Worm (Caenorhabditis elegans) whole organism, L4 larva: ENCODE measurements around the gene F54C8.1.

Source experiments
- D1046.2 ChIP-seq: fragments of 200-800 bp; sonication (Bioruptor generic); IDR thresholded peaks from 2 replicates; pipeline ENCODE4 v1.3.6; 2022; ENCODE audit warnings: missing genetic modification characterization, missing compliant biosample characterization
- F37D6.2 ChIP-seq: sonication (generic microtip); optimal IDR thresholded peaks from 2 replicates; lab custom pipeline; 2016; ENCODE audit warnings: mild to moderate bottlenecking, missing genetic modification characterization, missing compliant biosample characterization
- aha-1 ChIP-seq: fragments of 150-350 bp; peaks from one replicate; lab custom pipeline; 2014; ENCODE audit warnings: missing biosample characterization, missing genetic modification characterization
- arid-1 ChIP-seq: fragments of 200-800 bp; sonication (Bioruptor generic); conservative IDR thresholded peaks from 2 replicates; pipeline ENCODE4 v1.3.6; 2022; ENCODE audit warnings: missing genetic modification reagents, missing genetic modification characterization, missing compliant biosample characterization
- ceh-28 ChIP-seq: fragments of 150-350 bp; optimal IDR thresholded peaks from 2 replicates; lab custom pipeline; 2014; ENCODE audit warnings: missing biosample characterization, missing genetic modification reagents, missing genetic modification characterization
- ceh-32 ChIP-seq: sonication (generic microtip); optimal IDR thresholded peaks from 2 replicates; lab custom pipeline; 2016; ENCODE audit warnings: mild to moderate bottlenecking, missing genetic modification characterization, missing compliant biosample characterization; ENCODE audit not compliant: poor library complexity
- ceh-44 ChIP-seq: fragments of 200-800 bp; sonication (Bioruptor generic); IDR thresholded peaks from 2 replicates; pipeline ENCODE4 v1.3.6; 2022; ENCODE audit warnings: missing genetic modification reagents, missing genetic modification characterization, missing compliant biosample characterization
- daf-16 ChIP-seq, 3 experiments: sonication (generic microtip); optimal IDR thresholded peaks; 2 replicates each; lab custom pipeline; 2016 to 2017; ENCODE audit warnings: missing genetic modification characterization in 3 of 3, missing genetic modification reagents in 3 of 3, mild to moderate bottlenecking in 2 of 3, missing compliant biosample characterization in 2 of 3, missing biosample characterization in 1 of 3, moderate library complexity in 1 of 3
- daf-8 ChIP-seq: fragments of 200-800 bp; sonication (Bioruptor generic); IDR thresholded peaks from 2 replicates; pipeline ENCODE4 v1.3.6; 2022; ENCODE audit warnings: missing genetic modification characterization, missing compliant biosample characterization
- dmd-6 ChIP-seq: fragments of 200-800 bp; sonication (Bioruptor generic); IDR thresholded peaks from 2 replicates; pipeline ENCODE4 v1.3.6; 2022; ENCODE audit warnings: missing genetic modification reagents, missing genetic modification characterization, missing compliant biosample characterization
- dpl-1 ChIP-seq: fragments of 150-350 bp; optimal IDR thresholded peaks from 2 replicates; lab custom pipeline; 2014; ENCODE audit warnings: missing biosample characterization, missing genetic modification reagents, missing genetic modification characterization
- dve-1 ChIP-seq: sonication (generic microtip); optimal IDR thresholded peaks from 2 replicates; lab custom pipeline; 2017; ENCODE audit warnings: antibody characterized with exemption, mild to moderate bottlenecking, missing genetic modification characterization, missing compliant biosample characterization; ENCODE audit not compliant: insufficient read depth
- hif-1 ChIP-seq, 2 experiments: sonication (generic microtip); optimal IDR thresholded peaks; 2 replicates each; lab custom pipeline; 2016 to 2017; ENCODE audit warnings: missing compliant biosample characterization in 2 of 2, missing genetic modification characterization in 2 of 2, missing genetic modification reagents in 2 of 2, missing genotype in 2 of 2, mild to moderate bottlenecking in 1 of 2
- hlh-11 ChIP-seq: fragments of 200-800 bp; sonication (Bioruptor generic); optimal IDR thresholded peaks from 2 replicates; lab custom pipeline; 2018; ENCODE audit warnings: mild to moderate bottlenecking, missing genetic modification characterization, missing compliant biosample characterization
- jun-1 ChIP-seq: fragments of 150-350 bp; optimal IDR thresholded peaks from 2 replicates; lab custom pipeline; 2014; ENCODE audit warnings: missing biosample characterization, missing genetic modification reagents, missing genetic modification characterization
- lin-1 ChIP-seq: fragments of 200-800 bp; sonication (Bioruptor generic); IDR thresholded peaks from 2 replicates; pipeline ENCODE4 v1.3.6; 2022; ENCODE audit warnings: missing genetic modification reagents, missing genetic modification characterization, missing compliant biosample characterization
- lin-38 ChIP-seq: fragments of 200-800 bp; sonication (Bioruptor generic); IDR thresholded peaks from 2 replicates; pipeline ENCODE4 v1.3.6; 2022; ENCODE audit warnings: missing genetic modification reagents, missing genetic modification characterization, missing compliant biosample characterization
- lir-3 ChIP-seq: sonication (generic microtip); optimal IDR thresholded peaks from 2 replicates; lab custom pipeline; 2016; ENCODE audit warnings: mild to moderate bottlenecking, missing genetic modification characterization, missing compliant biosample characterization
- madf-5 ChIP-seq, 2 experiments: fragments of 200-800 bp; sonication (Bioruptor generic); IDR thresholded peaks; 2 replicates each; pipeline ENCODE4 v1.3.6; 2022; ENCODE audit warnings: missing compliant biosample characterization in 2 of 2, missing genetic modification characterization in 2 of 2
- madf-9 ChIP-seq: fragments of 200-800 bp; sonication (Bioruptor generic); conservative IDR thresholded peaks from 2 replicates; pipeline ENCODE4 v1.3.6; 2022; ENCODE audit warnings: missing genetic modification reagents, missing genetic modification characterization, missing compliant biosample characterization
- mdt-29 ChIP-seq: fragments of 200-800 bp; sonication (Bioruptor generic); IDR thresholded peaks from 2 replicates; pipeline ENCODE4 v1.3.6; 2022; ENCODE audit warnings: missing genetic modification reagents, missing genetic modification characterization, missing compliant biosample characterization
- mxl-3 ChIP-seq: fragments of 200-800 bp; sonication (Bioruptor generic); optimal IDR thresholded peaks from 2 replicates; lab custom pipeline; 2018; ENCODE audit warnings: mild to moderate bottlenecking, missing genetic modification characterization, missing compliant biosample characterization
- nhr-102 ChIP-seq: sonication (generic microtip); optimal IDR thresholded peaks from 2 replicates; lab custom pipeline; 2016; ENCODE audit warnings: mild to moderate bottlenecking, missing genetic modification characterization, moderate library complexity, missing compliant biosample characterization
- nhr-237 ChIP-seq: sonication (generic microtip); optimal IDR thresholded peaks from 2 replicates; lab custom pipeline; 2017; ENCODE audit warnings: missing biosample characterization, missing genetic modification characterization
- nhr-25 ChIP-seq: sonication (generic microtip); optimal IDR thresholded peaks from 2 replicates; lab custom pipeline; 2017; ENCODE audit warnings: missing genetic modification characterization, mild to moderate bottlenecking, missing compliant biosample characterization, antibody characterized with exemption, moderate library complexity, borderline replicate concordance; ENCODE audit not compliant: insufficient read depth
- nhr-28 ChIP-seq: fragments of 150-350 bp; optimal IDR thresholded peaks from 2 replicates; lab custom pipeline; 2014; ENCODE audit warnings: missing biosample characterization, missing genetic modification characterization
- nhr-42 ChIP-seq: fragments of 200-800 bp; sonication (Bioruptor generic); IDR thresholded peaks from 2 replicates; pipeline ENCODE4 v1.3.6; 2022; ENCODE audit warnings: missing genetic modification characterization, missing compliant biosample characterization
- nhr-48 ChIP-seq: sonication (generic microtip); optimal IDR thresholded peaks from 2 replicates; lab custom pipeline; 2016; ENCODE audit warnings: mild to moderate bottlenecking, missing genetic modification characterization, missing compliant biosample characterization
- nhr-6 ChIP-seq: fragments of 150-350 bp; optimal IDR thresholded peaks from 2 replicates; lab custom pipeline; 2014; ENCODE audit warnings: missing biosample characterization, missing genetic modification characterization
- nhr-76 ChIP-seq: fragments of 150-350 bp; optimal IDR thresholded peaks from 2 replicates; lab custom pipeline; 2014; ENCODE audit warnings: missing biosample characterization, missing genetic modification characterization
- nhr-77 ChIP-seq: fragments of 150-350 bp; optimal IDR thresholded peaks from 2 replicates; lab custom pipeline; 2014; ENCODE audit warnings: missing biosample characterization, missing genetic modification characterization
- pqm-1 ChIP-seq: sonication (generic microtip); optimal IDR thresholded peaks from 2 replicates; lab custom pipeline; 2017; ENCODE audit warnings: missing biosample characterization, missing genetic modification characterization
- rbr-2 ChIP-seq: sonication (generic microtip); optimal IDR thresholded peaks from 2 replicates; lab custom pipeline; 2016; ENCODE audit warnings: missing genotype, missing genetic modification characterization, missing compliant biosample characterization
- snpc-4 ChIP-seq: fragments of 150-350 bp; optimal IDR thresholded peaks from 2 replicates; lab custom pipeline; 2014; ENCODE audit warnings: missing biosample characterization, missing genetic modification characterization
- spr-3 ChIP-seq: fragments of 200-800 bp; sonication (Bioruptor generic); optimal IDR thresholded peaks from 2 replicates; lab custom pipeline; 2018; ENCODE audit warnings: mild to moderate bottlenecking, missing genetic modification characterization, missing compliant biosample characterization
- tag-97 ChIP-seq: fragments of 200-800 bp; sonication (Bioruptor generic); IDR thresholded peaks from 2 replicates; pipeline ENCODE4 v1.3.6; 2022; ENCODE audit warnings: missing genetic modification characterization, missing compliant biosample characterization
- tra-1 ChIP-seq: fragments of 200-800 bp; sonication (Bioruptor generic); IDR thresholded peaks from 2 replicates; pipeline ENCODE4 v1.3.6; 2022; ENCODE audit warnings: missing genetic modification reagents, missing genetic modification characterization, missing compliant biosample characterization
- unc-130 ChIP-seq: sonication (generic microtip); optimal IDR thresholded peaks from 2 replicates; lab custom pipeline; 2016; ENCODE audit warnings: missing genetic modification reagents, missing genetic modification characterization, missing compliant biosample characterization
- unc-62 ChIP-seq, 3 experiments: fragments of 150-350 bp in 1 of 3; sonication (generic microtip); optimal IDR thresholded peaks in 2 of 3; peaks in 1 of 3; 1 replicate in 1 of 3; 2 replicates in 2 of 3; lab custom pipeline; 2014 to 2017; ENCODE audit warnings: missing biosample characterization in 3 of 3, missing genetic modification characterization in 3 of 3, missing genetic modification reagents in 3 of 3, missing genotype in 1 of 3
- zag-1 ChIP-seq: fragments of 150-350 bp; optimal IDR thresholded peaks from 2 replicates; lab custom pipeline; 2014; ENCODE audit warnings: missing biosample characterization, missing genetic modification characterization
- zip-11 ChIP-seq: fragments of 200-800 bp; sonication (Bioruptor generic); IDR thresholded peaks from 2 replicates; pipeline ENCODE4 v1.3.6; 2022; ENCODE audit warnings: missing genetic modification characterization, missing compliant biosample characterization
- zip-2 ChIP-seq: fragments of 150-350 bp; optimal IDR thresholded peaks from 2 replicates; lab custom pipeline; 2014; ENCODE audit warnings: missing biosample characterization, missing genetic modification characterization

F54C8.1 gene

ce11 chrIII:9467095-9467494 is 27.6 kb downstream of the F54C8.1 start, which contains the start of gene baf-1 (continued):
- TF ChIP-seq aha-1 (peak; percentile 74), ceh-28 (tag; lab: Kevin White, UChicago) (peak; percentile 11), dpl-1 (peak; percentile 70), dve-1 (tag; lab: Kevin White, UChicago) (peak; percentile 73), rbr-2 (tag; lab: Kevin White, UChicago) (peak; percentile 58), snpc-4 (no peak), mdt-29 (GFP tag; lab: Robert Waterston, UW) (no peak), daf-16 (GFP tag; optimal IDR thresholded peaks at IDR 0.05; lab: Kevin White, UChicago) (no peak), daf-16 (tag; optimal IDR thresholded peaks at IDR 0.05; lab: Kevin White, UChicago) (peak; percentile 39), nhr-102 (tag; lab: Kevin White, UChicago) (peak; percentile 44), arid-1 (GFP tag; lab: Robert Waterston, UW) (peak; percentile 55; the same call in 1 of the 2 replicates), nhr-6 (tag; lab: Kevin White, UChicago) (peak; percentile 59)

- TF ChIP-seq nhr-77 (no peak), lin-38 (GFP tag; lab: Robert Waterston, UW) (peak; percentile 45; the same call in 1 of the 2 replicates)
Observed at ce11 chrIII:9467857-9468256, 28.4 kb downstream of the F54C8.1 start, which contains the start of gene tag-342. Gene tag-342, plus strand, starts transcription at chrIII:9468157.

- no peak for TF ChIP-seq unc-130 (GFP tag; lab: Kevin White, UChicago)
- peak; percentile 92 for TF ChIP-seq aha-1
Observed at ce11 chrIII:9471996-9472395, 32.5 kb downstream of the F54C8.1 start.

- TF ChIP-seq daf-16 (GFP tag; optimal IDR thresholded peaks at IDR 0.05; lab: Kevin White, UChicago), result no peak
- TF ChIP-seq daf-16 (tag; optimal IDR thresholded peaks at IDR 0.05; lab: Kevin White, UChicago), result peak; percentile 29
- TF ChIP-seq pqm-1 (tag; lab: Kevin White, UChicago), result peak; percentile 64
- TF ChIP-seq mxl-3, result no peak
- peak; percentile 19; the same call in 1 of the 2 replicates for TF ChIP-seq dmd-6
- no peak for TF ChIP-seq nhr-25
- no peak for TF ChIP-seq hlh-11 (tag; lab: Kevin White, UChicago)
- no peak for TF ChIP-seq ceh-32
- TF ChIP-seq ceh-44 (GFP tag; lab: Robert Waterston, UW), result no peak
- no peak for TF ChIP-seq F37D6.2 (tag; lab: Kevin White, UChicago)
Observed at ce11 chrIII:9472464-9472863, 33.0 kb downstream of the F54C8.1 start.

ce11 chrIII:9474501-9474900 is 35.0 kb downstream of the F54C8.1 start:
- TF ChIP-seq zip-11 (GFP tag; lab: Robert Waterston, UW) (no peak), lin-1 (no peak), tra-1 (no peak), pqm-1 (tag; lab: Kevin White, UChicago) (peak; percentile 89), jun-1 (tag; lab: Kevin White, UChicago) (no peak), spr-3 (GFP tag; lab: Kevin White, UChicago) (no peak), hif-1 (tag; optimal IDR thresholded peaks at IDR 0.05; lab: Kevin White, UChicago) (no peak), zag-1 (tag; lab: Kevin White, UChicago) (no peak), daf-16 (GFP tag; optimal IDR thresholded peaks at IDR 0.05; lab: Kevin White, UChicago) (no peak), daf-16 (tag; optimal IDR thresholded peaks at IDR 0.05; lab: Kevin White, UChicago) (peak; percentile 2), nhr-76 (no peak), nhr-6 (tag; lab: Kevin White, UChicago) (no peak), tag-97 (GFP tag; lab: Robert Waterston, UW) (no peak), madf-9 (GFP tag; lab: Robert Waterston, UW) (no peak), madf-5 (GFP tag; IDR thresholded peaks at IDR 0.05; lab: Robert Waterston, UW) (no peak), nhr-28 (tag; lab: Kevin White, UChicago) (peak; percentile 74), nhr-237 (tag; lab: Kevin White, UChicago) (no peak), nhr-77 (peak; percentile 35), D1046.2 (GFP tag; lab: Robert Waterston, UW) (no peak), zip-2 (tag; lab: Kevin White, UChicago) (no peak), unc-62 (GFP tag; optimal IDR thresholded peaks at IDR 0.05 in 1 of 2; lab: Kevin White, UChicago) (peak in 1 of 2 experiments; percentile 19), unc-62 (tag; optimal IDR thresholded peaks at IDR 0.05; lab: Kevin White, UChicago) (no peak), nhr-42 (GFP tag; lab: Robert Waterston, UW) (no peak), dmd-6 (peak; percentile 77), nhr-48 (tag; lab: Kevin White, UChicago) (peak; percentile 40), hlh-11 (tag; lab: Kevin White, UChicago) (peak; percentile 71), daf-8 (no peak), lir-3 (tag; lab: Kevin White, UChicago) (no peak)
